Worm (Caenorhabditis elegans) whole organism, L4 larva: ENCODE results near the gene sar-1.

ENCODE experiments used
- F44E2.7 ChIP-seq: fragments of 200-800 bp; sonication (Bioruptor generic); IDR thresholded peaks from 2 replicates; pipeline ENCODE4 v2.1.2; 2022; ENCODE audit warnings: missing genetic modification characterization, missing compliant biosample characterization
- ama-1 ChIP-seq: fragments of 150-350 bp; optimal IDR thresholded peaks from 2 replicates; lab custom pipeline; 2014; ENCODE audit warnings: inconsistent platforms, mixed read lengths
- dmd-9 ChIP-seq: fragments of 200-800 bp; sonication (Bioruptor generic); IDR thresholded peaks from 2 replicates; pipeline ENCODE4 v1.3.6; 2022; ENCODE audit warnings: missing genetic modification reagents, missing genetic modification characterization, missing compliant biosample characterization
- dpl-1 ChIP-seq: fragments of 150-350 bp; optimal IDR thresholded peaks from 2 replicates; lab custom pipeline; 2014; ENCODE audit warnings: missing biosample characterization, missing genetic modification reagents, missing genetic modification characterization
- fkh-10 ChIP-seq: fragments of 150-350 bp; optimal IDR thresholded peaks from 2 replicates; lab custom pipeline; 2014; ENCODE audit warnings: missing biosample characterization, missing genetic modification reagents, missing genetic modification characterization
- lin-13 ChIP-seq: fragments of 150-350 bp; optimal IDR thresholded peaks from 2 replicates; lab custom pipeline; 2014; ENCODE audit warnings: missing biosample characterization, missing genetic modification reagents, missing genetic modification characterization
- lsy-2 ChIP-seq, 2 experiments: fragments of 150-350 bp in 1 of 2; sonication (generic microtip) in 1 of 2; optimal IDR thresholded peaks; 2 replicates each; lab custom pipeline; 2014 to 2017; ENCODE audit warnings: missing biosample characterization in 2 of 2, missing genetic modification characterization in 2 of 2
- madf-9 ChIP-seq: fragments of 200-800 bp; sonication (Bioruptor generic); conservative IDR thresholded peaks from 2 replicates; pipeline ENCODE4 v1.3.6; 2022; ENCODE audit warnings: missing genetic modification reagents, missing genetic modification characterization, missing compliant biosample characterization
- nhr-102 ChIP-seq: sonication (generic microtip); optimal IDR thresholded peaks from 2 replicates; lab custom pipeline; 2016; ENCODE audit warnings: mild to moderate bottlenecking, missing genetic modification characterization, moderate library complexity, missing compliant biosample characterization
- nhr-237 ChIP-seq: sonication (generic microtip); optimal IDR thresholded peaks from 2 replicates; lab custom pipeline; 2017; ENCODE audit warnings: missing biosample characterization, missing genetic modification characterization
- nhr-28 ChIP-seq: fragments of 150-350 bp; optimal IDR thresholded peaks from 2 replicates; lab custom pipeline; 2014; ENCODE audit warnings: missing biosample characterization, missing genetic modification characterization
- nhr-76 ChIP-seq: fragments of 150-350 bp; optimal IDR thresholded peaks from 2 replicates; lab custom pipeline; 2014; ENCODE audit warnings: missing biosample characterization, missing genetic modification characterization
- pha-4 ChIP-seq, 2 experiments: fragments of 150-350 bp in 1 of 2; fragments of 200-800 bp in 1 of 2; sonication (Bioruptor generic) in 1 of 2; IDR thresholded peaks in 1 of 2; optimal IDR thresholded peaks in 1 of 2; 2 replicates each; pipeline versions ENCODE4 v1.3.6 to Lab custom; 2014 to 2022; ENCODE audit warnings: missing genetic modification characterization in 2 of 2, missing genetic modification reagents in 2 of 2, missing biosample characterization in 1 of 2, missing compliant biosample characterization in 1 of 2
- pqm-1 ChIP-seq: sonication (generic microtip); optimal IDR thresholded peaks from 2 replicates; lab custom pipeline; 2017; ENCODE audit warnings: missing biosample characterization, missing genetic modification characterization

DNA sequence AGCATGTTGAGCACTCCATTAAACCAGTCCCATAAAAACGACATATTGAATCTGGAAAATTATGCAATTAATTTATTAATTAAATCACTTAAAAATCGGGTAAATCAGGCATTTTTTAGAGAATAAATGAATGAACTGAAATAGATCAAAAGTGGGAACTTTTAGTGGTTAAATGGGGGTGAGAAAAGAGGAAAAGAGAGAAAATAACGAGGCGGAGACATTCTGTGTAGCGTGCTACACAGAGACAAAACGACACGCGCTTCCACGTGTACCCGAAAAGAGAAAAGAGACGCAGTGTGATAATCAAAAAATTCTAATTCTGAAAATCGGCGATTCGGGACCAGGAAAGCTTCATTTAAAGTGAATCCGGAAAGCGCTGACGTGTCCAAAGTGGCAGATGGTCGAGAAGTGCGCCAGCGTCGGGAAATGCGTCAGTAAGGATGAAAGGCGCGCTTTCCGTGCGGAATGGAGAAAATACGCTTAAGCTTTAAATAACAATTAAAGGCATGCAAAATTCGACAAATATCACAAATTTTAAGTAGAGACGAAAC lies at the start of gene sar-1:
- TF ChIP-seq lsy-2 (tag; optimal IDR thresholded peaks at IDR 0.05; lab: Kevin White, UChicago): peak; percentile 61 to 91
- TF ChIP-seq madf-9 (GFP tag; lab: Robert Waterston, UW): no peak
- TF ChIP-seq ama-1 (lab: Kevin White, UChicago): no peak
- TF ChIP-seq nhr-28 (tag; lab: Kevin White, UChicago): peak; percentile 86
- peak; percentile 85 for TF ChIP-seq nhr-102
- TF ChIP-seq fkh-10 (GFP tag; lab: Kevin White, UChicago): peak; percentile 11
- no peak for TF ChIP-seq F44E2.7 (GFP tag; lab: Robert Waterston, UW)
- no peak for TF ChIP-seq nhr-237 (tag; lab: Kevin White, UChicago)
- no peak for TF ChIP-seq nhr-76
- no peak for TF ChIP-seq dmd-9
- peak; percentile 34 for TF ChIP-seq pqm-1 (tag; lab: Kevin White, UChicago)
- TF ChIP-seq dpl-1 (GFP tag; lab: Kevin White, UChicago): peak; percentile 77
- TF ChIP-seq lin-13 (GFP tag; lab: Kevin White, UChicago): peak; percentile 83
- 0 out of 2 replicates have a peak, but pooled peaks have one; percentile 43 for TF ChIP-seq pha-4 (GFP tag; IDR thresholded peaks at IDR 0.05; lab: Robert Waterston, UW)
- TF ChIP-seq pha-4 (tag; optimal IDR thresholded peaks at IDR 0.05; lab: Kevin White, UChicago): no peak
